Worm (Caenorhabditis elegans): ENCODE measurements around the gene nlp-18.
A peak's percentile ranks its signal among the peaks of the same experiment; 100 is the strongest.

The nlp-18 gene

ce11 chrII:11020707-11021106 lies 9.5 kb downstream of the nlp-18 start:
- TF ChIP-seq T20F7.1 (GFP tag; optimal IDR thresholded peaks at IDR 0.05) (no peak), ZK337.2 (GFP tag; IDR thresholded peaks at IDR 0.05) (no peak), ces-1 (GFP tag; optimal IDR thresholded peaks at IDR 0.05) (no peak), zip-11 (GFP tag; IDR thresholded peaks at IDR 0.05) (no peak)

- TF ChIP-seq mep-1 (tag; optimal IDR thresholded peaks at IDR 0.05) (no peak), lim-7 (GFP tag; IDR thresholded peaks at IDR 0.05) (no peak)
Observed at ce11 chrII:11016884-11017283, 13.3 kb downstream of the nlp-18 start.

- TF ChIP-seq ztf-11 (tag; optimal IDR thresholded peaks at IDR 0.05): no peak
- TF ChIP-seq egl-43 (GFP tag; IDR thresholded peaks at IDR 0.05): no peak
- TF ChIP-seq gei-8 (GFP tag; optimal IDR thresholded peaks at IDR 0.05): no peak
- TF ChIP-seq lin-39 (tag; optimal IDR thresholded peaks at IDR 0.05): no peak
- TF ChIP-seq ceh-44 (GFP tag; IDR thresholded peaks at IDR 0.05): no peak
- no peak for TF ChIP-seq ceh-82 (tag; optimal IDR thresholded peaks at IDR 0.05)
- TF ChIP-seq ZK337.2 (GFP tag; IDR thresholded peaks at IDR 0.05): no peak
- no peak for TF ChIP-seq tag-97 (GFP tag; IDR thresholded peaks at IDR 0.05)
- TF ChIP-seq lin-29 (GFP tag; IDR thresholded peaks at IDR 0.05): no peak
- no peak for TF ChIP-seq Y5F2A.4 (GFP tag; optimal IDR thresholded peaks at IDR 0.05)
- TF ChIP-seq ztf-7 (tag; optimal IDR thresholded peaks at IDR 0.05): no peak
- TF ChIP-seq Y48G9A.11 (GFP tag; IDR thresholded peaks at IDR 0.05): no peak
- TF ChIP-seq daf-19 (GFP tag; conservative IDR thresholded peaks at IDR 0.05): no peak
Observed at ce11 chrII:11016835-11016883, 13.5 kb downstream of the nlp-18 start, which contains the start of gene ram-2. ram-2 (minus strand) TSS chrII:11016881.

- TF ChIP-seq R02D3.7 (tag; optimal IDR thresholded peaks at IDR 0.05): no peak
- TF ChIP-seq aha-1 (tag): peak; percentile 95
- 0 out of 2 replicates have a peak, but pooled peaks have one; percentile 7 for TF ChIP-seq lin-29 (GFP tag; IDR thresholded peaks at IDR 0.05)
- peak; percentile 9 for TF ChIP-seq ama-1 (optimal IDR thresholded peaks at IDR 0.05)
Observed at ce11 chrII:11016435-11016834, 13.8 kb downstream of the nlp-18 start.

DNA sequence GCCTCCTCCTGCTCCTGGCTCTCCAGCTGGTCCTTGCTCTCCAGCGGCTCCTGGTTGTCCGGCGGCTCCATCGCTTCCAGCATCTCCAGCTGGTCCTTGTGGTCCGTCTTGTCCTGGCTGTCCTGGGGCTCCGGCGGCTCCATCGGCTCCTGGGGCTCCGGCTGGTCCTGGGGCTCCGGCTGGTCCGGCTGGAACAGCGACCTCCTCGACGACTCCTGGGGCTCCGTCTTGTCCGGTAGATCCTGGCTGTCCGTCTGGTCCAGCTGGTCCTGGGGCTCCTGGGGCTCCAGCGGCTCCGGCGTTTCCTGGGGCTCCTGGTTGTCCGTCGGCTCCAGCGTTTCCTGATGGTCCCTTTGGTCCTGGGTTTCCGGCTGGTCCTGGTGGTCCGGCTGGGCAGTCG lies 14.5 kb downstream of the nlp-18 start:
- TF ChIP-seq zfp-3 (GFP tag; conservative IDR thresholded peaks at IDR 0.05) (no peak), hmg-1.1 (GFP tag; IDR thresholded peaks at IDR 0.05) (no peak), ctbp-1 (GFP tag; IDR thresholded peaks at IDR 0.05) (0 out of 2 replicates have a peak, but pooled peaks have one; percentile 12), Y48G9A.11 (GFP tag; IDR thresholded peaks at IDR 0.05) (no peak), daf-12 (tag; optimal IDR thresholded peaks at IDR 0.05) (no peak), R02D3.7 (tag; optimal IDR thresholded peaks at IDR 0.05) (no peak), F49E8.2 (tag; optimal IDR thresholded peaks at IDR 0.05; ENCODE audit: borderline replicate concordance) (no peak), daf-19 (GFP tag; conservative IDR thresholded peaks at IDR 0.05) (no peak), unc-62 (GFP tag; optimal IDR thresholded peaks at IDR 0.05 in 1 of 2) (no peak), unc-62 (tag; optimal IDR thresholded peaks at IDR 0.05) (no peak), snpc-4 (tag; optimal IDR thresholded peaks at IDR 0.05) (no peak), snpc-1.2 (GFP tag; IDR thresholded peaks at IDR 0.05) (no peak), T26A8.4 (GFP tag; IDR thresholded peaks at IDR 0.05) (0 out of 2 replicates have a peak, but pooled peaks have one; percentile 22), tag-97 (GFP tag; IDR thresholded peaks at IDR 0.05) (no peak), fos-1 (tag; optimal IDR thresholded peaks at IDR 0.05) (no peak), egl-27 (tag; optimal IDR thresholded peaks at IDR 0.05) (no peak), ceh-20 (GFP tag; IDR thresholded peaks at IDR 0.05) (no peak), rbr-2 (tag; optimal IDR thresholded peaks at IDR 0.05) (no peak), php-3 (GFP tag; IDR thresholded peaks at IDR 0.05) (no peak), pha-4 (GFP tag; IDR thresholded peaks at IDR 0.05) (peak; percentile 84; the same call in 1 of the 2 replicates), pha-4 (tag; optimal IDR thresholded peaks at IDR 0.05) (no peak), dpl-1 (GFP tag; optimal IDR thresholded peaks at IDR 0.05) (no peak), cey-2 (tag; optimal IDR thresholded peaks at IDR 0.05; ENCODE audit: borderline replicate concordance, insufficient read depth) (no peak), dve-1 (tag; optimal IDR thresholded peaks at IDR 0.05; ENCODE audit: insufficient read depth) (no peak), mep-1 (tag; optimal IDR thresholded peaks at IDR 0.05) (no peak), madf-9 (GFP tag; conservative IDR thresholded peaks at IDR 0.05) (no peak), spr-3 (GFP tag; optimal IDR thresholded peaks at IDR 0.05) (no peak), arid-1 (GFP tag; conservative IDR thresholded peaks at IDR 0.05) (no peak), nhr-25 (tag; optimal IDR thresholded peaks at IDR 0.05; ENCODE audit: borderline replicate concordance, insufficient read depth) (no peak), egl-43 (GFP tag; IDR thresholded peaks at IDR 0.05) (peak; percentile 57; the same call in 1 of the 2 replicates), nhr-11 (tag; optimal IDR thresholded peaks at IDR 0.05) (no peak)

All from whole organism, L4 larva.